Fruit fly (Drosophila melanogaster) whole organism, embryonic: Measurements from ENCODE around the gene Tsp2A.
A peak's percentile ranks its signal among the peaks of the same experiment; 100 is the strongest.

Experiments used
- ATbp ChIP-seq: fragments of 200-800 bp; sonication (Bioruptor generic); optimal IDR thresholded peaks from 2 replicates; lab custom pipeline; 2017; ENCODE audit warnings: missing biosample characterization, mild to moderate bottlenecking, missing genetic modification characterization, missing genetic modification reagents
- Atf3 ChIP-seq: fragments of 200-800 bp; sonication (Bioruptor generic); optimal IDR thresholded peaks from 3 replicates; lab custom pipeline; 2016; ENCODE audit warnings: missing biosample characterization, missing genetic modification characterization
- B-H2 ChIP-seq: fragments of 200-800 bp; sonication (Bioruptor generic); optimal IDR thresholded peaks from 2 replicates; lab custom pipeline; 2018; ENCODE audit warnings: missing biosample characterization, mild to moderate bottlenecking, missing genetic modification characterization
- BtbVII ChIP-seq: fragments of 200-800 bp; sonication (Bioruptor generic); optimal IDR thresholded peaks from 3 replicates; lab custom pipeline; 2017; ENCODE audit warnings: missing biosample characterization, mild to moderate bottlenecking, missing genetic modification characterization
- CG10147 ChIP-seq: fragments of 200-800 bp; sonication (Bioruptor generic); optimal IDR thresholded peaks from 2 replicates; lab custom pipeline; 2019; ENCODE audit warnings: missing biosample characterization, mild to moderate bottlenecking, missing genetic modification characterization, moderate library complexity
- CG10366 ChIP-seq: fragments of 200-800 bp; sonication (Bioruptor generic); IDR thresholded peaks from 2 replicates; pipeline ENCODE4 v1.3.6; 2022; ENCODE audit warnings: missing biosample characterization, missing genetic modification characterization
- CG10959 ChIP-seq: fragments of 200-800 bp; sonication (Bioruptor generic); IDR thresholded peaks from 2 replicates; pipeline ENCODE4 v1.3.6; 2022; ENCODE audit warnings: missing biosample characterization, missing genetic modification characterization
- CG12299 ChIP-seq: fragments of 200-800 bp; sonication (Bioruptor generic); optimal IDR thresholded peaks from 2 replicates; lab custom pipeline; 2018; ENCODE audit warnings: missing biosample characterization, mild to moderate bottlenecking, missing genetic modification characterization
- CG12769 ChIP-seq: fragments of 200-800 bp; sonication (Bioruptor generic); optimal IDR thresholded peaks from 2 replicates; lab custom pipeline; 2019; ENCODE audit warnings: missing biosample characterization, mild to moderate bottlenecking, missing genetic modification characterization, moderate library complexity
- CG13296 ChIP-seq: fragments of 200-800 bp; sonication (Bioruptor generic); optimal IDR thresholded peaks from 3 replicates; lab custom pipeline; 2018; ENCODE audit warnings: missing biosample characterization, mild to moderate bottlenecking, missing genetic modification characterization
- CG15011 ChIP-seq: fragments of 200-800 bp; sonication (Bioruptor generic); optimal IDR thresholded peaks from 3 replicates; lab custom pipeline; 2018; ENCODE audit warnings: missing biosample characterization, mild to moderate bottlenecking, missing genetic modification characterization
- CG15601 ChIP-seq: fragments of 200-800 bp; sonication (Bioruptor generic); optimal IDR thresholded peaks from 3 replicates; lab custom pipeline; 2019; ENCODE audit warnings: missing biosample characterization, mild to moderate bottlenecking, missing genetic modification characterization, moderate library complexity
- CG17361 ChIP-seq: fragments of 200-800 bp; sonication (Bioruptor generic); IDR thresholded peaks from 3 replicates; pipeline ENCODE4 v1.3.6; 2022; ENCODE audit warnings: missing biosample characterization, missing genetic modification characterization
- CG1792 ChIP-seq: fragments of 200-800 bp; sonication (Bioruptor generic); optimal IDR thresholded peaks from 2 replicates; lab custom pipeline; 2016; ENCODE audit warnings: missing biosample characterization, missing genetic modification characterization
- CG18764 ChIP-seq: fragments of 200-800 bp; sonication (Bioruptor generic); optimal IDR thresholded peaks from 3 replicates; lab custom pipeline; 2016; ENCODE audit warnings: missing biosample characterization, missing genetic modification characterization
- CG2129 ChIP-seq: fragments of 200-800 bp; sonication (Bioruptor generic); IDR thresholded peaks from 2 replicates; pipeline ENCODE4 v1.3.6; 2022; ENCODE audit warnings: missing biosample characterization, missing genetic modification characterization; ENCODE audit not compliant: partially characterized antibody
- CG2678 ChIP-seq: fragments of 200-800 bp; sonication (Bioruptor generic); optimal IDR thresholded peaks from 3 replicates; lab custom pipeline; 2019; ENCODE audit warnings: missing biosample characterization, mild to moderate bottlenecking, missing genetic modification characterization, moderate library complexity
- CG2889 ChIP-seq: fragments of 200-800 bp; sonication (Bioruptor generic); IDR thresholded peaks from 3 replicates; pipeline ENCODE4 v1.3.6; 2022; ENCODE audit warnings: missing biosample characterization, missing genetic modification characterization
- CG33213 ChIP-seq: fragments of 200-800 bp; sonication (Bioruptor generic); optimal IDR thresholded peaks from 3 replicates; lab custom pipeline; 2016; ENCODE audit warnings: missing biosample characterization, missing genetic modification characterization
- CG5953 ChIP-seq: fragments of 200-800 bp; sonication (Bioruptor generic); IDR thresholded peaks from 2 replicates; pipeline ENCODE4 v1.3.6; 2022; ENCODE audit warnings: missing biosample characterization, missing genetic modification characterization
- CG6654 ChIP-seq: fragments of 200-800 bp; sonication (Bioruptor generic); optimal IDR thresholded peaks from 2 replicates; lab custom pipeline; 2017; ENCODE audit warnings: missing biosample characterization, mild to moderate bottlenecking, missing genetic modification characterization
- CG6689 ChIP-seq: fragments of 200-800 bp; sonication (Bioruptor generic); IDR thresholded peaks from 2 replicates; pipeline ENCODE4 v1.3.6; 2022; ENCODE audit warnings: missing biosample characterization, missing genetic modification characterization
- CG7271 ChIP-seq: fragments of 200-800 bp; sonication (Bioruptor generic); optimal IDR thresholded peaks from 2 replicates; lab custom pipeline; 2018; ENCODE audit warnings: missing biosample characterization, mild to moderate bottlenecking, missing genetic modification characterization, moderate library complexity
- CoRest ChIP-seq: fragments of 200-800 bp; sonication (Bioruptor generic); optimal IDR thresholded peaks from 3 replicates; lab custom pipeline; 2018; ENCODE audit warnings: missing biosample characterization, mild to moderate bottlenecking, missing genetic modification characterization, moderate library complexity
- Dip2 ChIP-seq: fragments of 200-800 bp; sonication (Bioruptor generic); IDR thresholded peaks from 2 replicates; pipeline ENCODE4 v1.3.6; 2022; ENCODE audit warnings: missing biosample characterization, missing genetic modification characterization
- HLHmδ ChIP-seq: fragments of 200-800 bp; sonication (Bioruptor generic); optimal IDR thresholded peaks from 2 replicates; lab custom pipeline; 2018; ENCODE audit warnings: missing biosample characterization, mild to moderate bottlenecking, missing genetic modification characterization, moderate library complexity
- Hey ChIP-seq: fragments of 200-800 bp; sonication (Bioruptor generic); optimal IDR thresholded peaks from 3 replicates; lab custom pipeline; 2018; ENCODE audit warnings: missing biosample characterization, mild to moderate bottlenecking, missing genetic modification characterization
- Mes4 ChIP-seq: fragments of 200-800 bp; sonication (Bioruptor generic); optimal IDR thresholded peaks from 2 replicates; lab custom pipeline; 2016; ENCODE audit warnings: missing biosample characterization, missing genetic modification characterization
- Opbp ChIP-seq: fragments of 200-800 bp; sonication (Bioruptor generic); IDR thresholded peaks from 3 replicates; pipeline ENCODE4 v1.3.6; 2022; ENCODE audit warnings: missing biosample characterization, missing genetic modification characterization; ENCODE audit not compliant: partially characterized antibody
- Spps ChIP-seq: fragments of 200-800 bp; sonication (Bioruptor generic); optimal IDR thresholded peaks from 2 replicates; lab custom pipeline; 2018; ENCODE audit warnings: missing biosample characterization, mild to moderate bottlenecking, missing genetic modification characterization
- Ssrp ChIP-seq: fragments of 200-800 bp; sonication (Bioruptor generic); optimal IDR thresholded peaks from 2 replicates; lab custom pipeline; 2018; ENCODE audit warnings: missing biosample characterization, mild to moderate bottlenecking, missing genetic modification characterization, moderate library complexity
- Stat92E ChIP-seq, 3 experiments: fragments of >200 bp in 2 of 3; fragments of 200-800 bp in 1 of 3; sonication (Bioruptor generic) in 1 of 3; optimal IDR thresholded peaks; 2 replicates each; lab custom pipeline; 2017 to 2019; ENCODE audit warnings: missing biosample characterization in 3 of 3, missing genetic modification characterization in 3 of 3, mild to moderate bottlenecking in 1 of 3, moderate library complexity in 1 of 3
- Trl ChIP-seq, 3 experiments: fragments of >200 bp in 2 of 3; fragments of 200-800 bp in 1 of 3; sonication (Bioruptor generic) in 1 of 3; optimal IDR thresholded peaks; 2 replicates in 1 of 3; 3 replicates in 2 of 3; lab custom pipeline; 2016 to 2017; ENCODE audit warnings: missing biosample characterization in 1 of 3, missing genetic modification characterization in 1 of 3
- Usf ChIP-seq: fragments of 200-800 bp; sonication (Bioruptor generic); optimal IDR thresholded peaks from 2 replicates; lab custom pipeline; 2017; ENCODE audit warnings: missing genotype, missing biosample characterization, missing genetic modification characterization
- al ChIP-seq: fragments of 200-800 bp; sonication (Bioruptor generic); IDR thresholded peaks from 2 replicates; pipeline ENCODE4 v1.3.6; 2022; ENCODE audit warnings: missing biosample characterization, missing genetic modification characterization
- btn ChIP-seq: fragments of 200-800 bp; sonication (Bioruptor generic); optimal IDR thresholded peaks from 2 replicates; lab custom pipeline; 2016; ENCODE audit warnings: missing biosample characterization, missing genetic modification characterization
- disco-r ChIP-seq: fragments of 200-800 bp; sonication (Bioruptor generic); optimal IDR thresholded peaks from 2 replicates; lab custom pipeline; 2016; ENCODE audit warnings: missing biosample characterization, missing genetic modification characterization
- dysf ChIP-seq: fragments of 200-800 bp; sonication (Bioruptor generic); IDR thresholded peaks from 3 replicates; pipeline ENCODE4 v1.3.6; 2022; ENCODE audit warnings: missing biosample characterization, missing genetic modification characterization
- gcm2 ChIP-seq: fragments of 200-800 bp; sonication (Bioruptor generic); optimal IDR thresholded peaks from 2 replicates; lab custom pipeline; 2016; ENCODE audit warnings: missing biosample characterization, missing genetic modification characterization
- grn ChIP-seq: fragments of 200-800 bp; sonication (Bioruptor generic); optimal IDR thresholded peaks from 3 replicates; lab custom pipeline; 2017; ENCODE audit warnings: missing biosample characterization, missing genetic modification characterization
- luna ChIP-seq: fragments of 200-800 bp; sonication (Bioruptor generic); optimal IDR thresholded peaks from 2 replicates; lab custom pipeline; 2016; ENCODE audit warnings: missing biosample characterization, missing genetic modification characterization
- nmo ChIP-seq: fragments of 200-800 bp; sonication (Bioruptor generic); optimal IDR thresholded peaks from 2 replicates; lab custom pipeline; 2018; ENCODE audit warnings: missing biosample characterization, mild to moderate bottlenecking, missing genetic modification characterization, moderate library complexity
- phol ChIP-seq: fragments of 200-800 bp; sonication (Bioruptor generic); optimal IDR thresholded peaks from 3 replicates; lab custom pipeline; 2018; ENCODE audit warnings: missing biosample characterization, mild to moderate bottlenecking, missing genetic modification characterization, moderate library complexity
- psq ChIP-seq: fragments of 200-800 bp; sonication (Bioruptor generic); optimal IDR thresholded peaks from 2 replicates; lab custom pipeline; 2017; ENCODE audit warnings: missing biosample characterization, missing genetic modification characterization
- shn ChIP-seq: fragments of 200-800 bp; sonication (Bioruptor generic); optimal IDR thresholded peaks from 3 replicates; lab custom pipeline; 2016; ENCODE audit warnings: missing biosample characterization, missing genetic modification characterization
- tap ChIP-seq: fragments of 200-800 bp; optimal IDR thresholded peaks from 3 replicates; lab custom pipeline; 2019; ENCODE audit warnings: missing biosample characterization, mild to moderate bottlenecking, missing genetic modification characterization, moderate library complexity
- toy ChIP-seq: fragments of 200-800 bp; sonication (Bioruptor generic); IDR thresholded peaks from 2 replicates; pipeline ENCODE4 v1.3.6; 2022; ENCODE audit warnings: missing biosample characterization, missing genetic modification characterization
- tup ChIP-seq: fragments of 200-800 bp; sonication (Bioruptor generic); optimal IDR thresholded peaks from 2 replicates; lab custom pipeline; 2016; ENCODE audit warnings: missing biosample characterization, mild to moderate bottlenecking, missing genetic modification characterization, moderate library complexity
- wdn ChIP-seq: fragments of 200-800 bp; sonication (Bioruptor generic); IDR thresholded peaks from 2 replicates; pipeline ENCODE4 v1.3.6; 2022; ENCODE audit warnings: missing biosample characterization, missing genetic modification characterization
- zen ChIP-seq: fragments of 200-800 bp; sonication (Bioruptor generic); optimal IDR thresholded peaks from 3 replicates; lab custom pipeline; 2018; ENCODE audit warnings: missing biosample characterization, mild to moderate bottlenecking, missing genetic modification characterization, moderate library complexity

Tsp2A gene

DNA sequence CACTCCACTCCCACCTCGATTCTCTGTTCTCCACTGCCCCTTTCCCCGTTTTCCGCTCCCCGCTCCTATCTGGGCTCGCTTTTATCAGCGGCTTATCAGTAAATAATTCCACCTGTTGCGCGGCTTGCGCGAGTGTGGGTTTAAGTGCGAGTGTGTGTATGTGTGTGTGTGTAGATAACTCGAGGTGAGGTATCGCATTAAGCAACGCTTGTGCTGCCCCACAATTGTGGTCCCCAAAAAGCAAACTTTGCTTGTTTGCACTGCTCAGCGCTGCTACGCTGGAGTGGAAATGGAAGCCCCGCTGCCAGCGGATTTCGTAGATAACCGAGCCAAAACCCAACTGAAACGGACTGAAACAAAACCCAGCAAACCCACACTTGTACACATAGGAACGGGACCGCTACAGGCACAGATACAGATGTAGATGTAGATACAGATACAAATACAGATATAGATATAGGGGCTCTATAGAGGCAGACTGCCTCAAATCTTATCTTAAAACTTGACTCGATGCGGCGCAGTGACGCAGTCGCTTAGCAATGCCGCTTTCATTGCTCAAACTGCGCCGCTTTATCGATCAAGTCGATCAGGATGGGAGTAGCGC is 40.9 kb downstream of the Tsp2A start (continued):
- no peak for TF ChIP-seq psq (GFP tag; lab: Kevin White, UChicago)
- no peak for TF ChIP-seq CG10959
- TF ChIP-seq luna (GFP tag; lab: Kevin White, UChicago), result no peak
- peak; percentile 91 for TF ChIP-seq grn (GFP tag; lab: Kevin White, UChicago)
- TF ChIP-seq gcm2 (GFP tag; lab: Kevin White, UChicago), result no peak
- no peak for TF ChIP-seq CG7271 (tag; lab: Kevin White, UChicago)
- TF ChIP-seq shn (GFP tag; lab: Kevin White, UChicago), result no peak
- no peak for TF ChIP-seq CG10147 (GFP tag; lab: Kevin White, UChicago)
- no peak for TF ChIP-seq zen (tag; lab: Kevin White, UChicago)
- no peak for TF ChIP-seq phol
- no peak for TF ChIP-seq btn
- no peak for TF ChIP-seq toy (GFP tag; lab: Robert Waterston, UW)
- TF ChIP-seq CG2129 (GFP tag; lab: Robert Waterston, UW), result no peak
- TF ChIP-seq nmo, result no peak
- TF ChIP-seq CG10366 (GFP tag; lab: Robert Waterston, UW), result no peak
- no peak for TF ChIP-seq CG15011 (GFP tag; lab: Kevin White, UChicago)
- peak; percentile 32 for TF ChIP-seq CG12769 (tag; lab: Kevin White, UChicago)
- no peak for TF ChIP-seq Trl (optimal IDR thresholded peaks at IDR 0.05; lab: Kevin White, UChicago)
- TF ChIP-seq Trl (GFP tag; optimal IDR thresholded peaks at IDR 0.05; lab: Kevin White, UChicago), result no peak
- no peak for TF ChIP-seq CG17361 (GFP tag; lab: Robert Waterston, UW)
- TF ChIP-seq CG13296 (GFP tag; lab: Kevin White, UChicago), result peak; percentile 17
- peak; percentile 35 for TF ChIP-seq CG2678
- TF ChIP-seq CG6654, result no peak
- no peak for TF ChIP-seq CoRest (tag; lab: Kevin White, UChicago)
- TF ChIP-seq CG12299 (tag; lab: Kevin White, UChicago), result no peak
- peak; percentile 53 for TF ChIP-seq ATbp (GFP tag; lab: Kevin White, UChicago)
- TF ChIP-seq Hey, result peak; percentile 22
- no peak for TF ChIP-seq dysf
- no peak for TF ChIP-seq tap (tag; lab: Kevin White, UChicago)
- no peak for TF ChIP-seq CG33213
- TF ChIP-seq CG18764 (GFP tag; lab: Kevin White, UChicago), result no peak
- no peak for TF ChIP-seq Atf3 (GFP tag; lab: Kevin White, UChicago)
- TF ChIP-seq BtbVII (GFP tag; lab: Kevin White, UChicago), result peak; percentile 29
- TF ChIP-seq CG5953 (GFP tag; lab: Robert Waterston, UW), result no peak
- no peak for TF ChIP-seq CG1792 (GFP tag; lab: Kevin White, UChicago)
- no peak for TF ChIP-seq Opbp (GFP tag; lab: Robert Waterston, UW)
- no peak for TF ChIP-seq al (GFP tag; lab: Robert Waterston, UW)
- no peak for TF ChIP-seq CG2889 (GFP tag; lab: Robert Waterston, UW)
- no peak for TF ChIP-seq Usf (GFP tag; lab: Kevin White, UChicago)
- no peak for TF ChIP-seq CG6689 (GFP tag; lab: Robert Waterston, UW)
- no peak for TF ChIP-seq HLHmδ (GFP tag; lab: Kevin White, UChicago)
- no peak for TF ChIP-seq Mes4 (GFP tag; lab: Kevin White, UChicago)
- no peak for TF ChIP-seq Spps (tag; lab: Kevin White, UChicago)
- no peak for TF ChIP-seq Stat92E (GFP tag; optimal IDR thresholded peaks at IDR 0.05; lab: Kevin White, UChicago)
- TF ChIP-seq CG15601 (tag; lab: Kevin White, UChicago), result peak; percentile 47
- no peak for TF ChIP-seq Ssrp (tag; lab: Kevin White, UChicago)
- no peak for TF ChIP-seq wdn (GFP tag; lab: Robert Waterston, UW)
- TF ChIP-seq tup (GFP tag; lab: Kevin White, UChicago), result no peak
- TF ChIP-seq disco-r (GFP tag; lab: Kevin White, UChicago), result no peak
- TF ChIP-seq B-H2 (GFP tag; lab: Kevin White, UChicago), result no peak
- TF ChIP-seq Dip2 (GFP tag; lab: Robert Waterston, UW), result no peak
